Worm (Caenorhabditis elegans) whole organism, L3 larva: ENCODE data around the gene B0454.8.
A peak's percentile ranks its signal among the peaks of the same experiment; 100 is the strongest.

Experiments
- aly-2 ChIP-seq: fragments of 150-350 bp; optimal IDR thresholded peaks from 2 replicates; lab custom pipeline; 2014; ENCODE audit warnings: missing biosample characterization, missing genetic modification characterization
- ceh-28 ChIP-seq: fragments of 150-350 bp; optimal IDR thresholded peaks from 2 replicates; lab custom pipeline; 2014; ENCODE audit warnings: missing biosample characterization, missing genetic modification reagents, missing genetic modification characterization
- ceh-9 ChIP-seq: sonication (generic microtip); optimal IDR thresholded peaks from 2 replicates; lab custom pipeline; 2018; ENCODE audit warnings: missing biosample characterization, missing genetic modification characterization
- daf-12 ChIP-seq: fragments of 150-350 bp; optimal IDR thresholded peaks from 2 replicates; lab custom pipeline; 2014; ENCODE audit warnings: missing biosample characterization, missing genetic modification reagents, missing genetic modification characterization
- egl-27 ChIP-seq: sonication (generic microtip); optimal IDR thresholded peaks from 4 replicates; lab custom pipeline; 2017; ENCODE audit warnings: missing biosample characterization, missing genetic modification reagents, missing genetic modification characterization
- egl-5 ChIP-seq: fragments of 150-350 bp; optimal IDR thresholded peaks from 2 replicates; lab custom pipeline; 2017; ENCODE audit warnings: missing biosample characterization, missing genetic modification reagents, missing genetic modification characterization, inconsistent platforms
- elt-1 ChIP-seq: fragments of 150-350 bp; optimal IDR thresholded peaks from 2 replicates; lab custom pipeline; 2014; ENCODE audit warnings: missing biosample characterization, missing genetic modification characterization
- elt-3 ChIP-seq, 3 experiments: fragments of 150-350 bp in 1 of 3; sonication (generic microtip) in 2 of 3; optimal IDR thresholded peaks; 2 replicates in 2 of 3; 4 replicates in 1 of 3; lab custom pipeline; 2014 to 2017; ENCODE audit warnings: missing biosample characterization in 3 of 3, missing genetic modification characterization in 3 of 3
- eor-1 ChIP-seq, 2 experiments: fragments of 150-350 bp; optimal IDR thresholded peaks; 2 replicates each; lab custom pipeline; 2014 to 2018; ENCODE audit warnings: missing biosample characterization in 2 of 2, missing genetic modification characterization in 2 of 2
- fkh-10 ChIP-seq: sonication (generic microtip); optimal IDR thresholded peaks from 2 replicates; lab custom pipeline; 2017; ENCODE audit warnings: missing biosample characterization, missing genetic modification reagents, missing genetic modification characterization
- fos-1 ChIP-seq: fragments of 150-350 bp; optimal IDR thresholded peaks from 2 replicates; lab custom pipeline; 2014; ENCODE audit warnings: missing biosample characterization, missing genetic modification characterization
- lin-15B ChIP-seq: fragments of 150-350 bp; optimal IDR thresholded peaks from 2 replicates; lab custom pipeline; 2014; ENCODE audit warnings: missing biosample characterization, missing genetic modification characterization
- lin-39 ChIP-seq: fragments of 150-350 bp; optimal IDR thresholded peaks from 2 replicates; lab custom pipeline; 2018; ENCODE audit warnings: missing biosample characterization, missing genetic modification reagents, missing genetic modification characterization
- lsy-12 ChIP-seq: sonication (generic microtip); optimal IDR thresholded peaks from 2 replicates; lab custom pipeline; 2016; ENCODE audit warnings: mild to moderate bottlenecking, missing genetic modification characterization, missing compliant biosample characterization
- mdl-1 ChIP-seq: fragments of 150-350 bp; optimal IDR thresholded peaks from 2 replicates; lab custom pipeline; 2014; ENCODE audit warnings: missing biosample characterization, missing genetic modification characterization
- nhr-11 ChIP-seq: fragments of 150-350 bp; optimal IDR thresholded peaks from 2 replicates; lab custom pipeline; 2014; ENCODE audit warnings: missing biosample characterization, missing genetic modification characterization
- nhr-23 ChIP-seq: fragments of 150-350 bp; optimal IDR thresholded peaks from 2 replicates; lab custom pipeline; 2014; ENCODE audit warnings: missing biosample characterization, missing genetic modification reagents, missing genetic modification characterization
- nhr-237 ChIP-seq: fragments of 150-350 bp; optimal IDR thresholded peaks from 2 replicates; lab custom pipeline; 2014; ENCODE audit warnings: missing biosample characterization, missing genetic modification characterization
- nhr-28 ChIP-seq: fragments of 150-350 bp; optimal IDR thresholded peaks from 2 replicates; lab custom pipeline; 2014; ENCODE audit warnings: missing biosample characterization, missing genetic modification characterization
- nhr-67 ChIP-seq: fragments of 150-350 bp; optimal IDR thresholded peaks from 2 replicates; lab custom pipeline; 2014; ENCODE audit warnings: missing biosample characterization, missing genetic modification characterization
- nhr-77 ChIP-seq: fragments of 150-350 bp; optimal IDR thresholded peaks from 2 replicates; lab custom pipeline; 2014; ENCODE audit warnings: missing biosample characterization, missing genetic modification characterization
- pqm-1 ChIP-seq: fragments of 150-350 bp; optimal IDR thresholded peaks from 2 replicates; lab custom pipeline; 2017; ENCODE audit warnings: missing biosample characterization, missing genetic modification characterization, inconsistent platforms
- tbx-2 ChIP-seq: sonication (generic microtip); optimal IDR thresholded peaks from 2 replicates; lab custom pipeline; 2016; ENCODE audit warnings: mild to moderate bottlenecking, missing genetic modification characterization, missing compliant biosample characterization
- zag-1 ChIP-seq: fragments of 150-350 bp; optimal IDR thresholded peaks from 2 replicates; lab custom pipeline; 2014; ENCODE audit warnings: missing biosample characterization, missing genetic modification characterization
- ztf-11 ChIP-seq: fragments of 150-350 bp; optimal IDR thresholded peaks from 2 replicates; lab custom pipeline; 2014; ENCODE audit warnings: missing biosample characterization, missing genetic modification characterization
- ztf-4 ChIP-seq: fragments of 150-350 bp; optimal IDR thresholded peaks from 2 replicates; lab custom pipeline; 2014; ENCODE audit warnings: missing biosample characterization, missing genetic modification characterization

Gene B0454.8

DNA sequence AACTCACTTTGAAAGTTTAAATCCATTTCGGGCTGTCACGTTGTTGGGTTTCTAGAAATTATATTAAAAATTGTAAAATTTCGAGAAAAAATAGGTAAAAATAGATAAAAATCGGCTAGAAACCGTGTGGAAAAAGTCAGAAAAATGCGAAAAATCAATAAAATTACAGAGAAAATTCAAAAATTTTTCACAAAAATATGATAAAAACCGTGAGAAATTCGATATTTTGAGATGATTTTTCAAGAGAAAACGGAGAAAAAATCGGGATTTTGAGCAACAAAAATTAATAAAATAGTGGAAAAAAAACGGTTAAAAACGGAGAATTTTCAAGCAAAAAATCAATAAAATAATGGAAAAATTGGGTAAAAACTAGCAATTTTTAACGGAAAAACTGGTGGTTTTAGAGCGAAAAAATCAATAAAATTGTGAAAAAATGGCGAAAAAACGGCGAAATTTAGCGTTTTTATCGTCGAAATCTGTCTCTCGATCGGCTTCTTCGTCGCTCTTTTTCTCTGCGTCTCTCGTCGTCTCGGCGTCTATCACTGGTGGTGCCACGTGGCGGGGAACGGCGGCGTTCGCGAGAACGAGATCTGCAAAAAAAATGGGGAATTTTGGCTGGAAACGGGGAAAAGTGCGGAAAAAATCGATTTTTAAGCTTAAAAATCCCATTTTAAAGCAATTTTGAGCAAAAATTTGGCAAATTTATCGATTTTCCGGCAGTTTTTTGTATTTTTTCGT lies 27.9 kb upstream of the B0454.8 start, which contains the start of gene Y25C1A.7:
Y25C1A.7 (minus strand) TSS at position 51 of the 738 bp plus-strand sequence.
- TF ChIP-seq nhr-23 (tag; lab: Kevin White, UChicago) (no peak), mdl-1 (tag; lab: Kevin White, UChicago) (no peak), ceh-28 (tag; lab: Kevin White, UChicago) (peak; percentile 34), pqm-1 (tag; lab: Kevin White, UChicago) (no peak), eor-1 (tag; optimal IDR thresholded peaks at IDR 0.05; lab: Kevin White, UChicago) (no peak), elt-1 (tag; lab: Kevin White, UChicago) (no peak)

DNA sequence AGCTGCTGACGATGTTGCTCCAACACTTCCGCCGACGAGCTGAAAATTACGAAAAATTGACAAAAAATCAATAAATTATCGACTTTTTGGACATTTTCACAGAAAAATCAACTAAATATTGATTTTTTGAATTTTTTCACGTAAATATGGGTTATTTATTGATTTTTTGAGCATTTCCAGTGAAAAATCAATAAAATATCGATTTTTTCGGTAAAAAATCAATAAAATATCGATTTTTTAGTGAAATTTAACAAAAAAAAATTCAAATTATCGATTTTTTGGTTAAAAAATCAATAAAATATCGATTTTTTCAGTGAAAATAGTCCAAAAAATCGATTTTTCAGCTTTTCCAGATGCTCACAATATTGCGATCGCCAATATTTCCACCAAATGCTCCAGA lies 26.9 kb upstream of the B0454.8 start:
- TF ChIP-seq nhr-28 (tag; lab: Kevin White, UChicago) (no peak), ceh-28 (tag; lab: Kevin White, UChicago) (peak; percentile 97), tbx-2 (tag; lab: Kevin White, UChicago) (no peak), mdl-1 (tag; lab: Kevin White, UChicago) (no peak), daf-12 (tag; lab: Kevin White, UChicago) (no peak), lin-39 (no peak)

DNA sequence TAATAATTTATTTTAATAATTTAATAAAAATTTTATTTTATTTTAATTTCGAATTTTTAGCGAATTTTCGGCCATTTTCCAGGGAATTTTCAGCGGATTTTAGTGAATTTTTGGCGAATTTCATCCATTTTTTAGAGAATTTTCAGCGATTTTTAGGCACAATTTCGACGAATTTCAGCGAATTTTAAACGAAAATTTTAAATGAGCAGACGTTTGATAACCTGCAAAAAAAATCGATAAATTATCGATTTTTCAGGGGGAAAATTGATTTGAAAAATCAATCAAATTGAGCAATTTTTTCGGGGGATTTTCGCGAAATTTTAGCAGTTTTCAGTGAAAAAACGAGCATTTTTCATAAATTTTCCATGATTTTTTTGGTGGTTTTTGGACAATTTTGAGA lies 25.4 kb upstream of the B0454.8 start:
- TF ChIP-seq ceh-28 (tag; lab: Kevin White, UChicago) (peak; percentile 74), elt-3 (tag; optimal IDR thresholded peaks at IDR 0.05; lab: Kevin White, UChicago) (no peak)
- TF ChIP-seq, all 47 proteins: peak for 1

DNA sequence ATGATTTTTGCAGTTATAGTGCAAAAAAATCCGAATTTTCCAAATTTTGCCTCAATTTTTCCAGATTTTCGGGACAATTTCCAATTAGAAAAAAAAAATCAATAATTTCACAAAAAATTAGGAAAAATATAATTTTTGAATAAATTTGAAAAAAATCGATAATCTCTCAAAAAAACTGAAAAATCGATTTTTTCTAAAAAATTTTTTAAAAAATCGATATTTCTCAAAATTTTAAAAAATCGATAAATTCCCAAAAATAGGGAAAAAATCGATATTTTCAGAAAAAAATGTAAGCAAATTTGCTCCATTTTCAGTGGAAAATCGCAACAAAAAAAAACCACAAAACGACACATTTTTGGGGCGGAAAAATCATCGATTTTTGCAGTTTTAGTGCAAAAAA lies 24.6 kb upstream of the B0454.8 start:
- TF ChIP-seq fos-1 = no peak
- no peak for TF ChIP-seq nhr-237 (tag; lab: Kevin White, UChicago)
- TF ChIP-seq egl-27 = no peak
- no peak for TF ChIP-seq lin-15B (tag; lab: Kevin White, UChicago)
- no peak for TF ChIP-seq nhr-77 (tag; lab: Kevin White, UChicago)
- no peak for TF ChIP-seq fkh-10 (GFP tag; lab: Kevin White, UChicago)
- no peak for TF ChIP-seq pqm-1 (tag; lab: Kevin White, UChicago)

DNA sequence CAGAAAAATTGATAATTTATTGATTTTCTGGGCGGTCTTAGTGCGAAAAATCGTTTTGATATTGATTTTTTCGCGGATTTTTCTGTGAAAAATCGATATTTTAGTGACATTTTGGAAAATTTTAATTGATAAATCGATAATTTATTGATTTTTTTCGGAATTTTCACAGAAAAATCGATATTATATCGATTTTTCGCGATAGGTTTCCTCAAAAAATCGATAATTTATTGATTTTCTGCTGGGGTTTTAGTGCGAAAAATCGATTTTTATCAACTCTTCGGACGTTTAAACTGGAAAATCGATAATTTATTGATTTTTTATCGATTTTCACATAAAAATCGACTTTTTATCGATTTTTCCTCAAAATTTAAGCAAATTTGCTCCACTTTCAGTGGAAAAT lies 24.2 kb upstream of the B0454.8 start:
- TF ChIP-seq ceh-28 (tag; lab: Kevin White, UChicago) = peak; percentile 95
- no peak for TF ChIP-seq aly-2

DNA sequence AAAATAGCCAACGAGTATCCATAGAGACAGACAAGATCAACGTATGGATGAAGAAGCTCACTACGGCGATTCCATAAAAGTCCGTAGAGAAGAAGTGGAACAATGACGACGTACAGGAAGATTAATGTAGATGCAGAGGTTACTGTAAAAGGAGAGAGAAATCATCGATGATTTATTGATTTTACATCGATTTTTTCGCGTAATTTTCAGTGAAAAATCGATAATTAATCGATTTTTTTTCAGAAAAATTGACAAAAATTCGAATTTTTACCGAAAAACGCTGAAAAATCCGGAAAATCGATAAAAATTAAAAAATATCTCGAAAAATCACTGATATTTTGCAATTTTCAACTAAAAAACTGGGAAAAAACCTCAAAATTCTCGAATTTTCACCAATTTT lies 23.1 kb upstream of the B0454.8 start:
- TF ChIP-seq ceh-28 (tag; lab: Kevin White, UChicago) (peak; percentile 78), fkh-10 (GFP tag; lab: Kevin White, UChicago) (no peak)

DNA sequence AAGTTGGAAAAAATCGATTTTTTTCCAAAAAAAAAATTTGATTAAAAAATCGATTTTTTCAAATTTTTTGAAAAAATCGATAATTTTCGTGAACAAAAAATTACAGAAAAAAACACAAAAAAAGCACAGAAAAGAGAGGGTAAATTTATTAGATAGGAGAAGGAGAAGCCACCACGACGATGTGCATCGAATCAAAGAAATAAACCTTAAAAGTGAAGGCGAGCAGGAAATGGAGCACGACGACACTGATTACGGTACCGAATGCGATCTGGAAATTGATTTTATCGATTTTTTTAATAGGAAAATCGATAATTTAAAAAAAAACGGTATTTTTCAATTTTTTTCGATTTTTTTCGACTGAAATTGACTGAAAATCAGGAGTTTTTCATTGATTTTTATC lies 21.8 kb upstream of the B0454.8 start:
- no peak for TF ChIP-seq lsy-12 (tag; lab: Kevin White, UChicago)
- no peak for TF ChIP-seq daf-12 (tag; lab: Kevin White, UChicago)
- no peak for TF ChIP-seq zag-1 (tag; lab: Kevin White, UChicago)
- no peak for TF ChIP-seq ztf-11
- no peak for TF ChIP-seq egl-5 (tag; lab: Kevin White, UChicago)
- no peak for TF ChIP-seq nhr-67 (tag; lab: Kevin White, UChicago)

DNA sequence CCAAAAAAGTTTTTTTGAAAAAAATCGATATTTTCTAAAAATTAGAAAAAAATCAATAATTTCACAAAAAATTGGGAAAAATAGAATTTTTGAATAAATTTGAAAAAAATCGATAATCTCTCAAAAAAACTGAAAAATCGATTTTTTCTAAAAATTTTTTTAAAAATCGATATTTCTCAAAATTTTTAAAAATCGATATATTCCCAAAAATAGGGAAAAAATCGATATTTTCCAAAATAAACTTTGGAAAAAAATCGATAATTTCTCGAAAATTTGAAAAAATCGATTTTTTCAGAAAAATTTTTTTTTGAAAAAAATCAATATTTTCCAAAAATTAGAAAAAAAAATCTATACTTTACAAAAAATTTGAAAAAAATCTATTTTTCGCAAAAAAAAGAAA lies 21.4 kb upstream of the B0454.8 start:
- no peak for TF ChIP-seq ztf-4 (tag; lab: Kevin White, UChicago)
- no peak for TF ChIP-seq ceh-9 (tag; lab: Kevin White, UChicago)
- peak; percentile 97 for TF ChIP-seq ceh-28 (tag; lab: Kevin White, UChicago)
- no peak for TF ChIP-seq nhr-11 (tag; lab: Kevin White, UChicago)
